Worm (Caenorhabditis elegans) whole organism, young adult: ENCODE data around the gene aat-2.

Source experiments
- ets-4 ChIP-seq: fragments of 200-800 bp; sonication (Bioruptor generic); optimal IDR thresholded peaks from 2 replicates; lab custom pipeline; 2018; ENCODE audit warnings: mild to moderate bottlenecking, missing genetic modification characterization, missing compliant biosample characterization
- nhr-27 ChIP-seq: fragments of 200-800 bp; sonication (Bioruptor generic); optimal IDR thresholded peaks from 2 replicates; lab custom pipeline; 2018; ENCODE audit warnings: mild to moderate bottlenecking, missing genetic modification characterization, moderate library complexity, missing compliant biosample characterization
- unc-62 ChIP-seq: fragments of 150-350 bp; optimal IDR thresholded peaks from 2 replicates; lab custom pipeline; 2014; ENCODE audit warnings: missing biosample characterization, missing genetic modification reagents, missing genetic modification characterization

DNA sequence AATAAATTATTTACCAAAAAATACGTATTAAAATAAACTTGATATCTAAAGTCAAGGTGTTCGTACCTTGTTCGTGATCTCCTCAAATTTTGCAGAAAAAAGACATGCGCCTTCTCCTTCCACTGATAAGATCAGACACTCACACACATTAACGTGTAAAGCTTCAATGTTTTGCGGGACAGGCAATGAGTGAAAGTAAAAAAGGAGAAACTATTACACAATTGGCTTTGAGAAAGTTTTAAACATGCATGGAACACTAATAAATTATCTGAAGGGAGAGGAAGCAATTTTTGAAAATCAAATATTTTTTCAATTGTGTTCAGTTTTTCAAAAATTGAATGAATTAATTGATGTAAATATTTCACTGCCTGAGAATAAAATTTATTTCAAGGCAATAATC is 21.2 kb downstream of the aat-2 start:
- TF ChIP-seq ets-4 (GFP tag; lab: Kevin White, UChicago) (no peak), unc-62 (no peak), nhr-27 (no peak)
